Worm (Caenorhabditis elegans): Measurements from ENCODE around the gene acl-4.

Gene acl-4

ce11 chrX:2074055-2074454 lies 3.8 kb upstream of the acl-4 start, which contains the start of gene txdc-12.2 (continued):
- TF ChIP-seq tbx-2 (tag; optimal IDR thresholded peaks at IDR 0.05) (no peak), unc-86 (tag; optimal IDR thresholded peaks at IDR 0.05) (no peak), lin-13 (GFP tag; optimal IDR thresholded peaks at IDR 0.05) (no peak), sup-37 (GFP tag; optimal IDR thresholded peaks at IDR 0.05) (no peak), lin-39 (tag; optimal IDR thresholded peaks at IDR 0.05) (no peak), egl-13 (tag; optimal IDR thresholded peaks at IDR 0.05) (no peak), nhr-76 (tag; optimal IDR thresholded peaks at IDR 0.05) (no peak), lsy-2 (tag; optimal IDR thresholded peaks at IDR 0.05) (no peak), ets-5 (GFP tag; IDR thresholded peaks at IDR 0.05) (no peak), ceh-63 (GFP tag; optimal IDR thresholded peaks at IDR 0.05) (no peak), blmp-1 (tag; optimal IDR thresholded peaks at IDR 0.05) (peak; percentile 87), unc-62 (GFP tag; optimal IDR thresholded peaks at IDR 0.05) (no peak), ceh-8 (GFP tag; optimal IDR thresholded peaks at IDR 0.05) (no peak), alr-1 (tag; optimal IDR thresholded peaks at IDR 0.05; ENCODE audit: borderline replicate concordance) (no peak)

- TF ChIP-seq unc-30 (tag; optimal IDR thresholded peaks at IDR 0.05), result no peak
- peak; percentile 81 for TF ChIP-seq tbx-2 (tag; optimal IDR thresholded peaks at IDR 0.05)
- peak; percentile 82 for TF ChIP-seq lin-13 (GFP tag; optimal IDR thresholded peaks at IDR 0.05)
- TF ChIP-seq Y116A8C.19 (tag; optimal IDR thresholded peaks at IDR 0.05; ENCODE audit: borderline replicate concordance), result no peak
- TF ChIP-seq pag-3 (tag; optimal IDR thresholded peaks at IDR 0.05; ENCODE audit: borderline replicate concordance, insufficient read depth), result no peak
- peak; percentile 63 for TF ChIP-seq egl-13 (tag; optimal IDR thresholded peaks at IDR 0.05)
- no peak for TF ChIP-seq nhr-76 (tag; optimal IDR thresholded peaks at IDR 0.05)
- no peak for TF ChIP-seq nhr-12 (tag; optimal IDR thresholded peaks at IDR 0.05)
- TF ChIP-seq C04F5.9 (tag; optimal IDR thresholded peaks at IDR 0.05), result peak; percentile 38
- peak; percentile 22 for TF ChIP-seq lin-15B (tag; optimal IDR thresholded peaks at IDR 0.05)
- TF ChIP-seq ceh-82 (tag; optimal IDR thresholded peaks at IDR 0.05), result peak; percentile 52 to 87 (median 64)
- TF ChIP-seq unc-98 (GFP tag; IDR thresholded peaks at IDR 0.05), result 0 out of 2 replicates have a peak, but pooled peaks have one; percentile 13
- peak; percentile 96 for TF ChIP-seq lin-14 (GFP tag; optimal IDR thresholded peaks at IDR 0.05)
- no peak for TF ChIP-seq tlp-1 (tag; optimal IDR thresholded peaks at IDR 0.05)
- peak; percentile 83 for TF ChIP-seq nhr-90 (tag; optimal IDR thresholded peaks at IDR 0.05; ENCODE audit: poor library complexity)
- TF ChIP-seq aly-2 (tag; optimal IDR thresholded peaks at IDR 0.05), result no peak
- peak; percentile 96 for TF ChIP-seq nhr-85 (tag)
- peak; percentile 2 for TF ChIP-seq sox-4 (tag; optimal IDR thresholded peaks at IDR 0.05)
- TF ChIP-seq vab-15 (tag; optimal IDR thresholded peaks at IDR 0.05), result peak; percentile 42
- peak; percentile 70 for TF ChIP-seq irx-1 (tag; optimal IDR thresholded peaks at IDR 0.05)
- peak; percentile 67 for TF ChIP-seq blmp-1 (tag; optimal IDR thresholded peaks at IDR 0.05)
- peak; percentile 86 for TF ChIP-seq nhr-47 (tag; optimal IDR thresholded peaks at IDR 0.05)
- TF ChIP-seq dpl-1 (GFP tag; optimal IDR thresholded peaks at IDR 0.05), result peak; percentile 64 to 65 (median 64)
- peak; percentile 10 for TF ChIP-seq mef-2 (tag; optimal IDR thresholded peaks at IDR 0.05)
- 0 out of 2 replicates have a peak, but pooled peaks have one; percentile 34 for TF ChIP-seq mab-9 (GFP tag; IDR thresholded peaks at IDR 0.05)
- TF ChIP-seq isw-1 (GFP tag; IDR thresholded peaks at IDR 0.05), result peak; percentile 67
- no peak for TF ChIP-seq lir-3 (tag; optimal IDR thresholded peaks at IDR 0.05; ENCODE audit: poor library complexity)
- TF ChIP-seq hlh-4 (tag; optimal IDR thresholded peaks at IDR 0.05), result no peak
- peak; percentile 88 for TF ChIP-seq zip-4 (GFP tag; optimal IDR thresholded peaks at IDR 0.05)
- TF ChIP-seq swsn-7 (tag; optimal IDR thresholded peaks at IDR 0.05), result peak; percentile 83
- peak; percentile 87 for TF ChIP-seq nhr-19 (GFP tag; conservative IDR thresholded peaks at IDR 0.05)
- TF ChIP-seq F16B12.6 (tag; optimal IDR thresholded peaks at IDR 0.05), result peak; percentile 96
- peak; percentile 77 for TF ChIP-seq grh-1 (GFP tag; IDR thresholded peaks at IDR 0.05)
- peak; percentile 93 for TF ChIP-seq rnt-1 (tag; optimal IDR thresholded peaks at IDR 0.05)
- TF ChIP-seq mep-1 (tag; optimal IDR thresholded peaks at IDR 0.05), result peak; percentile 91
- no peak for TF ChIP-seq hpl-2 (GFP tag; optimal IDR thresholded peaks at IDR 0.05)
- no peak for TF ChIP-seq ces-1 (GFP tag; optimal IDR thresholded peaks at IDR 0.05)
- TF ChIP-seq skn-1 (tag; optimal IDR thresholded peaks at IDR 0.05), result peak; percentile 97
- peak; percentile 94 for TF ChIP-seq nhr-71 (tag; optimal IDR thresholded peaks at IDR 0.05)
- peak; percentile 75 for TF ChIP-seq C16A3.4 (tag; optimal IDR thresholded peaks at IDR 0.05)
- TF ChIP-seq nhr-11 (tag; optimal IDR thresholded peaks at IDR 0.05), result no peak
These were observed 1.3 kb upstream of the acl-4 start for ce11 chrX:2071392-2072001.
